Fruit fly (Drosophila melanogaster) whole organism, pupa: ENCODE measurements around the gene CG11878.

Source experiments
- CG10348 ChIP-seq: fragments of 200-800 bp; sonication (Bioruptor generic); IDR thresholded peaks from 2 replicates; pipeline ENCODE4 v1.3.6; 2022; ENCODE audit warnings: missing biosample characterization, missing genetic modification characterization
- CG12605 ChIP-seq: fragments of 200-800 bp; sonication (Bioruptor generic); IDR thresholded peaks from 2 replicates; pipeline ENCODE4 v1.3.6; 2022; ENCODE audit warnings: missing biosample characterization, missing genetic modification characterization
- CG13204 ChIP-seq: fragments of 200-800 bp; sonication (Bioruptor generic); optimal IDR thresholded peaks from 2 replicates; lab custom pipeline; 2018; ENCODE audit warnings: missing biosample characterization, mild to moderate bottlenecking, missing genetic modification characterization, moderate library complexity
- CG14655 ChIP-seq: fragments of 200-800 bp; sonication (Bioruptor generic); optimal IDR thresholded peaks from 3 replicates; lab custom pipeline; 2017; ENCODE audit warnings: mild to moderate bottlenecking, missing biosample characterization, missing genetic modification reagents, missing genetic modification characterization
- CG15710 ChIP-seq: fragments of 200-800 bp; sonication (Bioruptor generic); optimal IDR thresholded peaks from 2 replicates; lab custom pipeline; 2018; ENCODE audit warnings: missing biosample characterization, mild to moderate bottlenecking, missing genetic modification characterization, moderate library complexity
- CG17806 ChIP-seq: fragments of 200-800 bp; sonication (Bioruptor generic); optimal IDR thresholded peaks from 2 replicates; lab custom pipeline; 2018; ENCODE audit warnings: missing biosample characterization, mild to moderate bottlenecking, missing genetic modification characterization, moderate library complexity
- CG32121 ChIP-seq: fragments of 200-800 bp; sonication (Bioruptor generic); IDR thresholded peaks from 2 replicates; pipeline ENCODE4 v1.3.6; 2022; ENCODE audit warnings: missing biosample characterization, missing genetic modification characterization
- CG34367 ChIP-seq: fragments of 200-800 bp; sonication (Bioruptor generic); optimal IDR thresholded peaks from 2 replicates; lab custom pipeline; 2018; ENCODE audit warnings: missing biosample characterization, mild to moderate bottlenecking, missing genetic modification characterization
- CG4496 ChIP-seq: fragments of 200-800 bp; sonication (Bioruptor generic); IDR thresholded peaks from 3 replicates; pipeline ENCODE4 v1.3.6; 2022; ENCODE audit warnings: missing biosample characterization, missing genetic modification characterization
- CG8159 ChIP-seq: fragments of 200-800 bp; sonication (Bioruptor generic); optimal IDR thresholded peaks from 3 replicates; lab custom pipeline; 2018; ENCODE audit warnings: missing biosample characterization, mild to moderate bottlenecking, missing genetic modification characterization, moderate library complexity
- CG8301 ChIP-seq: fragments of 200-800 bp; sonication (Bioruptor generic); optimal IDR thresholded peaks from 2 replicates; lab custom pipeline; 2018; ENCODE audit warnings: missing biosample characterization, mild to moderate bottlenecking, missing genetic modification characterization
- CG9948 ChIP-seq: fragments of 200-800 bp; sonication (Bioruptor generic); optimal IDR thresholded peaks from 2 replicates; lab custom pipeline; 2018; ENCODE audit warnings: missing biosample characterization, mild to moderate bottlenecking, missing genetic modification characterization, moderate library complexity
- D1 ChIP-seq: fragments of 200-800 bp; sonication (Bioruptor generic); optimal IDR thresholded peaks from 2 replicates; lab custom pipeline; 2018; ENCODE audit warnings: missing biosample characterization, mild to moderate bottlenecking, missing genetic modification characterization, moderate library complexity
- EcR ChIP-seq: fragments of 200-800 bp; sonication (Bioruptor generic); optimal IDR thresholded peaks from 3 replicates; lab custom pipeline; 2019; ENCODE audit warnings: missing biosample characterization, missing genetic modification characterization, mild to moderate bottlenecking, moderate library complexity, missing genetic modification reagents
- Ets98B ChIP-seq: fragments of 200-800 bp; sonication (Bioruptor generic); IDR thresholded peaks from 2 replicates; pipeline ENCODE4 v1.3.6; 2022; ENCODE audit warnings: missing biosample characterization, missing genetic modification characterization
- Pif1A ChIP-seq: fragments of 200-800 bp; sonication (Bioruptor generic); optimal IDR thresholded peaks from 3 replicates; lab custom pipeline; 2016; ENCODE audit warnings: missing biosample characterization, missing genetic modification characterization
- Pif1B ChIP-seq: fragments of 200-800 bp; sonication (Bioruptor generic); optimal IDR thresholded peaks from 3 replicates; lab custom pipeline; 2016; ENCODE audit warnings: missing biosample characterization, missing genetic modification characterization
- Snoo ChIP-seq: fragments of 200-800 bp; sonication (Bioruptor generic); optimal IDR thresholded peaks from 3 replicates; lab custom pipeline; 2017; ENCODE audit warnings: missing biosample characterization, mild to moderate bottlenecking, missing genetic modification characterization, inconsistent platforms
- fd96Ca ChIP-seq: fragments of 200-800 bp; sonication (Bioruptor generic); IDR thresholded peaks from 3 replicates; pipeline ENCODE4 v1.3.6; 2022; ENCODE audit warnings: missing biosample characterization, missing genetic modification characterization
- gl ChIP-seq: fragments of 200-800 bp; sonication (Bioruptor generic); optimal IDR thresholded peaks from 2 replicates; lab custom pipeline; 2018; ENCODE audit warnings: missing biosample characterization, mild to moderate bottlenecking, missing genetic modification characterization
- rn ChIP-seq: fragments of 200-800 bp; sonication (Bioruptor generic); IDR thresholded peaks from 2 replicates; pipeline ENCODE4 v1.3.6; 2022; ENCODE audit warnings: missing biosample characterization, missing genetic modification characterization

The CG11878 gene

dm6 chr3R:25310843-25311242 lies 37.2 kb downstream of the CG11878 start, which contains the start of gene CG31099:
Gene CG31099, minus strand, starts transcription at chr3R:25310943.
- no peak for TF ChIP-seq fd96Ca (GFP tag; lab: Robert Waterston, UW)
- TF ChIP-seq CG9948 (tag; lab: Kevin White, UChicago) = no peak
- no peak for TF ChIP-seq CG12605 (GFP tag; lab: Robert Waterston, UW)
- TF ChIP-seq CG32121 (GFP tag; lab: Robert Waterston, UW) = no peak
- TF ChIP-seq Pif1B (GFP tag; lab: Kevin White, UChicago) = no peak
- no peak for TF ChIP-seq CG13204 (GFP tag; lab: Kevin White, UChicago)
- no peak for TF ChIP-seq rn (GFP tag; lab: Robert Waterston, UW)

- TF ChIP-seq CG13204 (GFP tag; lab: Kevin White, UChicago) = no peak
- no peak for TF ChIP-seq fd96Ca (GFP tag; lab: Robert Waterston, UW)
- TF ChIP-seq CG17806 (tag; lab: Kevin White, UChicago) = no peak
- TF ChIP-seq CG10348 = no peak
- TF ChIP-seq CG8301 (tag; lab: Kevin White, UChicago) = no peak
- TF ChIP-seq CG8159 (tag; lab: Kevin White, UChicago) = no peak
- no peak for TF ChIP-seq Ets98B (GFP tag; lab: Robert Waterston, UW)
Measured at dm6 chr3R:25312583-25312982, 38.9 kb downstream of the CG11878 start.

DNA sequence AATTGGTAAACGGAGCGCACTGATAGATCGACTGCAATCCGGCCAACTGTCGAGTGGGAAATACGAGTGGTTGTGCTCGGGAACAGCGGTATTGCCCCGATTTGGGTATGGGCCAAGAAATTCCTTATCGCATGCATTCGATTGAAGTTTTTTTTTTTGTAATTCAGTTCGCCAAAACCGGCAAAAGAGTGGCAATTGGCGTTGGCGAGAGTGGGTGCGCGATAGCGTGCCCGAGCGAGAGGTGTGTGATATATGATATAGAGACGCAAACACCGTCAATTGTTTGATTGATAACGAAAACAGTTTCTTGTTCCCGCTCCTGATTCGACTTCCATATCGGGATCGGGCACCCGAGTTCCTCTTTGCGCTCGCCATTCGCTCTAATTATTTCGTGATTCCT lies 40.1 kb downstream of the CG11878 start, which contains the start of gene CG31087:
CG31087 (minus strand) TSS at position 63 of the 400 bp plus-strand sequence.
- no peak for TF ChIP-seq CG4496
- no peak for TF ChIP-seq CG13204 (GFP tag; lab: Kevin White, UChicago)
- no peak for TF ChIP-seq CG9948 (tag; lab: Kevin White, UChicago)
- no peak for TF ChIP-seq CG15710 (tag; lab: Kevin White, UChicago)
- no peak for TF ChIP-seq CG8301 (tag; lab: Kevin White, UChicago)
- TF ChIP-seq Ets98B (GFP tag; lab: Robert Waterston, UW) = no peak
- no peak for TF ChIP-seq CG34367 (tag; lab: Kevin White, UChicago)
- TF ChIP-seq rn (GFP tag; lab: Robert Waterston, UW) = no peak
- TF ChIP-seq CG10348 = no peak
- no peak for TF ChIP-seq Pif1A (GFP tag; lab: Kevin White, UChicago)
- no peak for TF ChIP-seq Pif1B (GFP tag; lab: Kevin White, UChicago)
- TF ChIP-seq CG14655 (GFP tag; lab: Kevin White, UChicago) = no peak
- no peak for TF ChIP-seq Snoo
- no peak for TF ChIP-seq EcR (GFP tag; lab: Kevin White, UChicago)

DNA sequence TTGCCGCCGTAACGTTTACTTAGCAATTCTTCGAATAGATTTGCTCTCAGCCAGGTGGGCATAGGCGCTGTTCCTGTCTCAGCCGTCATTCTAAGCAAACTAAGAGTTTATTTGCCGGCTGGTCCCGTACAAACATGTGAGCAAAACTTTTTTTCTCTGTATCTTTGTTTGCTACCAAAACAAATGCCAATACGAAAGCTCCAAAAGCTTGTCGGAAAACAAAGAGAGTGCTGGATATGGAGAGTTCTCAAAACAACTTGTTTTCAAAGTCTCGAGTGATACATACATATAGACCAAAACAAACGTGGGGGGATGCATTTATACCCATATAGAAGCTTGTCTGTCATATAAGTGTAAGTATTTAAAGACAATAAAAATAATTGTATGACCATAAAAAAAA lies 42.4 kb downstream of the CG11878 start, which contains the start of gene CG10559:
CG10559 (minus strand) TSS at position 101 of the 400 bp plus-strand sequence.
- no peak for TF ChIP-seq Ets98B (GFP tag; lab: Robert Waterston, UW)
- no peak for TF ChIP-seq CG32121 (GFP tag; lab: Robert Waterston, UW)
- TF ChIP-seq CG4496 = no peak
- no peak for TF ChIP-seq Pif1B (GFP tag; lab: Kevin White, UChicago)
- TF ChIP-seq CG9948 (tag; lab: Kevin White, UChicago) = no peak
- TF ChIP-seq CG13204 (GFP tag; lab: Kevin White, UChicago) = no peak

DNA sequence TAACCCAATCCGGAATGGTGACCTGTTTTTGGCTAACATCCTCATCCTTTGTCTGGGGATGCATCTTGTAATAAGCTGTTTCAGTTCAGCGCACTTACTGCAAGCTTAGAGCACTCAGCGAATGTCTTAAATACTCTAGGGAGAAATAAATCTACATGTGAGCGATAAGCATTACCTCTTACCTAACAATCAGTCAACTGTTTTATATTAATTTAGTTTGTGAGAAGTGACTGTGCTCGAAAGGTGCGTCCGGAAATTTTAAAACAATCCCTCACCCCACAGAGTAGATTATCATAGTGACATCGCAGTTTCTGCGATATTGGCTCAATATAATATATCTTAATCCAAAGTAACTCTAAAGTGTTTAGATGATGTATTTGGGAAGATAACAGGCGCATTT lies 44.4 kb downstream of the CG11878 start, which contains the start of gene CG10553:
CG10553 (minus strand) TSS at position 101 of the 400 bp plus-strand sequence.
- no peak for TF ChIP-seq Pif1A (GFP tag; lab: Kevin White, UChicago)
- TF ChIP-seq CG32121 (GFP tag; lab: Robert Waterston, UW) = no peak
- TF ChIP-seq CG9948 (tag; lab: Kevin White, UChicago) = no peak
- TF ChIP-seq Pif1B (GFP tag; lab: Kevin White, UChicago) = no peak
- no peak for TF ChIP-seq CG34367 (tag; lab: Kevin White, UChicago)
- no peak for TF ChIP-seq gl (tag; lab: Kevin White, UChicago)
- TF ChIP-seq CG12605 (GFP tag; lab: Robert Waterston, UW) = no peak
- no peak for TF ChIP-seq D1
- no peak for TF ChIP-seq CG8159 (tag; lab: Kevin White, UChicago)
- TF ChIP-seq fd96Ca (GFP tag; lab: Robert Waterston, UW) = no peak
- no peak for TF ChIP-seq CG17806 (tag; lab: Kevin White, UChicago)
- TF ChIP-seq CG14655 (GFP tag; lab: Kevin White, UChicago) = no peak
- no peak for TF ChIP-seq Snoo
- TF ChIP-seq Ets98B (GFP tag; lab: Robert Waterston, UW) = no peak
- TF ChIP-seq CG15710 (tag; lab: Kevin White, UChicago) = no peak
- no peak for TF ChIP-seq CG8301 (tag; lab: Kevin White, UChicago)
- no peak for TF ChIP-seq CG4496

DNA sequence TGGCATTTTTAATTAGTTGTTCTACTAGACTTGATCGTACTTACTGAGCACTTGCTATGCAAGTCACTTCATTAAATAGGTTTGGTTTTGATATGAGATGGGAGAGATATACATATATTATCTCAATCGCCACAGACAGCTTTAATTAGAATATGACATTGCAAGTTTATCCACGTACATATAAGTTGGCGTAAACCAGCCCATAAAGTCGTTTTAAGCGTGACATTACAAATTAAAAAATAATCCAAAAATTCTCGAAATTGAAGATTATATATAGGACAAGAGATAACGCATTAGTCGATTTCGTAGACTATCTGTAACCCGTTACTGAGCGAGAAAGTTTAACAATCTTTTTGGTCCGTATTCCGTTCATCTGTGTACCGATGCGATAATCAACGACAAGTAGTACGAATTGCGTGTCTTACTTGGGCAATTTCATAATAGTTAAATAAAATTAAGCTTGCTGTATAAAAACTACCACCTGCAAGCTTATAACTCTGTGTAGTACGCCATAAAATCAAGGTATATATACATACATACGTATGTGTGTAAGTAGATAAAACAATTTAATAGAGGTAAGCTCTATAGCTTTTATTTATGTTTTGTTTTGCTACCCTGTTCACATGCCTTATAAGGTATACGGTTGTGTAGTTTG lies 46.5 kb downstream of the CG11878 start, which contains the start of gene CG10560:
CG10560 (minus strand) TSS at position 51 of the 655 bp plus-strand sequence.
- TF ChIP-seq Ets98B (GFP tag; lab: Robert Waterston, UW) = no peak
- TF ChIP-seq, all 21 proteins: peak for 0
